Worm (Caenorhabditis elegans) whole organism, L2 larva: ENCODE measurements around the gene F40A3.2.

Source experiments
- C34F6.9 ChIP-seq: fragments of 150-350 bp; optimal IDR thresholded peaks from 2 replicates; lab custom pipeline; 2014; ENCODE audit warnings: missing biosample characterization, missing genetic modification characterization
- F13H6.1 ChIP-seq: sonication (generic microtip); optimal IDR thresholded peaks from 2 replicates; lab custom pipeline; 2016; ENCODE audit warnings: missing genetic modification characterization, missing compliant biosample characterization
- R02D3.7 ChIP-seq: fragments of 150-350 bp; optimal IDR thresholded peaks from 2 replicates; lab custom pipeline; 2014; ENCODE audit warnings: missing biosample characterization, missing genetic modification characterization
- alr-1 ChIP-seq: fragments of 150-350 bp; optimal IDR thresholded peaks from 2 replicates; lab custom pipeline; 2014; ENCODE audit warnings: missing biosample characterization, missing genetic modification characterization
- aly-2 ChIP-seq: fragments of 150-350 bp; optimal IDR thresholded peaks from 2 replicates; lab custom pipeline; 2014; ENCODE audit warnings: missing biosample characterization, missing genetic modification characterization
- ama-1 ChIP-seq: fragments of 150-350 bp; optimal IDR thresholded peaks from 2 replicates; lab custom pipeline; 2018; ENCODE audit warnings: inconsistent platforms
- blmp-1 ChIP-seq: sonication (generic microtip); optimal IDR thresholded peaks from 2 replicates; lab custom pipeline; 2017; ENCODE audit warnings: missing genetic modification characterization, mild to moderate bottlenecking, missing compliant biosample characterization, antibody characterized with exemption, moderate library complexity; ENCODE audit not compliant: insufficient read depth
- ceh-16 ChIP-seq: fragments of 150-350 bp; optimal IDR thresholded peaks from 2 replicates; lab custom pipeline; 2014; ENCODE audit warnings: missing biosample characterization, missing genetic modification characterization
- ceh-82 ChIP-seq: fragments of 150-350 bp; optimal IDR thresholded peaks from 2 replicates; lab custom pipeline; 2014; ENCODE audit warnings: missing biosample characterization, missing genetic modification characterization
- crh-2 ChIP-seq: sonication (generic microtip); optimal IDR thresholded peaks from 2 replicates; lab custom pipeline; 2017; ENCODE audit warnings: missing biosample characterization, missing genetic modification characterization
- egl-27 ChIP-seq: sonication (generic microtip); optimal IDR thresholded peaks from 3 replicates; lab custom pipeline; 2017; ENCODE audit warnings: missing biosample characterization, missing genetic modification reagents, missing genetic modification characterization
- elt-1 ChIP-seq: fragments of 150-350 bp; optimal IDR thresholded peaks from 2 replicates; lab custom pipeline; 2014; ENCODE audit warnings: missing biosample characterization, missing genetic modification characterization
- fos-1 ChIP-seq: fragments of 150-350 bp; optimal IDR thresholded peaks from 2 replicates; lab custom pipeline; 2014; ENCODE audit warnings: missing biosample characterization, missing genetic modification characterization
- lin-11 ChIP-seq: fragments of 150-350 bp; sonication (generic microtip); optimal IDR thresholded peaks from 2 replicates; lab custom pipeline; 2014; ENCODE audit warnings: missing biosample characterization, missing genetic modification characterization, inconsistent platforms, mixed read lengths
- lin-13 ChIP-seq: fragments of 150-350 bp; optimal IDR thresholded peaks from 2 replicates; lab custom pipeline; 2014; ENCODE audit warnings: missing biosample characterization, missing genetic modification reagents, missing genetic modification characterization
- lin-39 ChIP-seq: fragments of 150-350 bp; optimal IDR thresholded peaks from 2 replicates; lab custom pipeline; 2014; ENCODE audit warnings: missing biosample characterization, missing genetic modification reagents, missing genetic modification characterization
- mab-5 ChIP-seq: fragments of 150-350 bp; optimal IDR thresholded peaks from 2 replicates; lab custom pipeline; 2014; ENCODE audit warnings: missing biosample characterization, missing genetic modification characterization
- mbf-1 ChIP-seq: sonication (generic microtip); optimal IDR thresholded peaks from 2 replicates; lab custom pipeline; 2017; ENCODE audit warnings: missing biosample characterization, missing genetic modification characterization
- mdl-1 ChIP-seq, 2 experiments: fragments of 150-350 bp in 1 of 2; sonication (generic microtip) in 1 of 2; optimal IDR thresholded peaks; 2 replicates each; lab custom pipeline; 2017; ENCODE audit warnings: missing biosample characterization in 2 of 2, missing genetic modification characterization in 2 of 2
- nhr-10 ChIP-seq: sonication (generic microtip); optimal IDR thresholded peaks from 2 replicates; lab custom pipeline; 2017; ENCODE audit warnings: missing biosample characterization, missing genetic modification characterization
- nhr-21 ChIP-seq: fragments of 150-350 bp; optimal IDR thresholded peaks from 2 replicates; lab custom pipeline; 2014; ENCODE audit warnings: missing biosample characterization, missing genetic modification characterization
- nhr-23 ChIP-seq: fragments of 150-350 bp; optimal IDR thresholded peaks from 2 replicates; lab custom pipeline; 2014; ENCODE audit warnings: missing biosample characterization, missing genetic modification reagents, missing genetic modification characterization
- nhr-237 ChIP-seq: fragments of 150-350 bp; optimal IDR thresholded peaks from 2 replicates; lab custom pipeline; 2014; ENCODE audit warnings: missing biosample characterization, missing genetic modification characterization
- nhr-25 ChIP-seq: fragments of 150-350 bp; sonication (generic microtip); optimal IDR thresholded peaks from 3 replicates; lab custom pipeline; 2014; ENCODE audit warnings: missing biosample characterization, missing genetic modification characterization
- nhr-77 ChIP-seq: fragments of 150-350 bp; optimal IDR thresholded peaks from 2 replicates; lab custom pipeline; 2014; ENCODE audit warnings: missing biosample characterization, missing genetic modification characterization
- peb-1 ChIP-seq: fragments of 150-350 bp; optimal IDR thresholded peaks from 2 replicates; lab custom pipeline; 2014; ENCODE audit warnings: missing biosample characterization, missing genetic modification characterization
- sem-4 ChIP-seq: fragments of 150-350 bp; optimal IDR thresholded peaks from 2 replicates; lab custom pipeline; 2014; ENCODE audit warnings: missing biosample characterization, missing genetic modification reagents, missing genetic modification characterization
- skn-1 ChIP-seq: sonication (generic microtip); optimal IDR thresholded peaks from 2 replicates; lab custom pipeline; 2017; ENCODE audit warnings: missing biosample characterization, missing genetic modification characterization
- sma-3 ChIP-seq: sonication (generic microtip); optimal IDR thresholded peaks from 2 replicates; lab custom pipeline; 2016; ENCODE audit warnings: missing genetic modification reagents, missing genetic modification characterization, missing compliant biosample characterization
- sma-9 ChIP-seq, 2 experiments: fragments of 150-350 bp in 1 of 2; sonication (generic microtip) in 1 of 2; optimal IDR thresholded peaks; 2 replicates each; lab custom pipeline; 2014 to 2016; ENCODE audit warnings: missing genetic modification characterization in 2 of 2, mild to moderate bottlenecking in 1 of 2, missing biosample characterization in 1 of 2, missing compliant biosample characterization in 1 of 2, missing genetic modification reagents in 1 of 2, moderate library complexity in 1 of 2
- unc-39 ChIP-seq: fragments of 150-350 bp; optimal IDR thresholded peaks from 2 replicates; lab custom pipeline; 2014; ENCODE audit warnings: missing biosample characterization, missing genetic modification characterization
- unc-55 ChIP-seq: fragments of 150-350 bp; sonication (generic microtip); optimal IDR thresholded peaks from 3 replicates; lab custom pipeline; 2014; ENCODE audit warnings: missing biosample characterization, missing genetic modification reagents, missing genetic modification characterization
- ztf-11 ChIP-seq: sonication (generic microtip); optimal IDR thresholded peaks from 2 replicates; lab custom pipeline; 2017; ENCODE audit warnings: missing biosample characterization, missing genetic modification characterization
- ztf-4 ChIP-seq: fragments of 150-350 bp; optimal IDR thresholded peaks from 2 replicates; lab custom pipeline; 2014; ENCODE audit warnings: missing biosample characterization, missing genetic modification characterization

Gene F40A3.2

DNA sequence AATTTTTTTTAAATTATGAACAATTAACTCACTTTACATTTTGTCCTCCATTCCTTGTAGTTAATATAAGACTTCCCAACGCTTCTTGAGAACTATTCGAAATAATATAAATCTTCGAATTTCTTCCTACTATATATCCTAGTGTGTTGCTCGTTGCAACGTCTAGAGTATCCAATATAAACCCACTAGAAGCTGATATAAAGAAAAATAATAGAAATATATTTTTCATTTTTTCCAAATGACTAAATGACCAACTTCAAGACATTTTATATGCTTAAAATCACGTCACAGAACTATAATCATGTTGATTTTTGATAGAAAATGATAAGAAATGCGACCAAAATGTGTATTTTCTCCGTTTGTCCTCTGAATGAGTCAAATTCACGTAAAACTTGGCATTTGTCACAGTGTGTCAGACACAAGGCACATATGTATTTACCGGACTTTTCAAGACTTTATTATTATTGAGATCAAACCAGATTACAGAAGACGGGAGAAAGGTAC, 15.6 kb upstream of the F40A3.2 start, which contains the start of gene C37C3.10:
TSS of gene C37C3.10 (minus strand) at position 51 of the 504 bp plus-strand sequence.
- TF ChIP-seq crh-2 (tag; lab: Kevin White, UChicago), result no peak
- TF ChIP-seq egl-27 (tag; lab: Kevin White, UChicago), result no peak
- peak; percentile 61 for TF ChIP-seq fos-1 (tag; lab: Kevin White, UChicago)

ce11 chrV:7864663-7865062, 14.1 kb upstream of the F40A3.2 start, which contains the start of gene C37C3.11:
C37C3.11 (minus strand) TSS chrV:7864763.
- no peak for TF ChIP-seq elt-1 (tag; lab: Kevin White, UChicago)
- TF ChIP-seq, all 48 proteins: peak for 0

- no peak for TF ChIP-seq nhr-10 (tag; lab: Kevin White, UChicago)
- TF ChIP-seq peb-1 (tag; lab: Kevin White, UChicago), result no peak
- TF ChIP-seq ztf-11, result no peak
Observed at ce11 chrV:7870707-7871106, 8.0 kb upstream of the F40A3.2 start, which contains the start of gene nipi-4. nipi-4 (minus strand) TSS chrV:7870807.

DNA sequence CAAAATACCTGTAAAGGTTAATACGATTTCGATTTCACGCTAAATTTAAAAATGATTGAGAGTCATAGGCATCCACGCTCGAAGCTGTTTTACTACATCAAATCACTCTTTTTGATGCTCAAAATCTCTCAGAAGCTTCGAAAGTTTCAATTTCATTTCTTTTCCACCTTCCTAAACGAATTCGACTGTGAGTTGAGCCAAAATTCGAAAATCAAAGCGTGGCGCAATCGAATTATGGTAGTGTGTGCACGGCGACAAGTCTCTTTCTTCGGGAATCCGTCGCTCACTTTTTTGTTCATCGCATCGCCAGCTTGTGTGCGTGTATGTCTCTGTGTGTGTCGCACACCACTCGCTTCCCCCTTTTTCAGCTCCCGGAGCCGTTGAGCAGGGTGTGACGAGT, 5.8 kb upstream of the F40A3.2 start:
- TF ChIP-seq mab-5 (tag; lab: Kevin White, UChicago) (no peak), sma-9 (GFP tag; optimal IDR thresholded peaks at IDR 0.05; lab: Kevin White, UChicago) (no peak), sma-9 (tag; optimal IDR thresholded peaks at IDR 0.05; lab: Kevin White, UChicago) (no peak), nhr-237 (tag; lab: Kevin White, UChicago) (no peak), ceh-82 (tag; lab: Kevin White, UChicago) (no peak), alr-1 (tag; lab: Kevin White, UChicago) (no peak), lin-11 (no peak), blmp-1 (tag; lab: Kevin White, UChicago) (no peak), ztf-11 (no peak), nhr-77 (tag; lab: Kevin White, UChicago) (no peak), sma-3 (no peak), mdl-1 (tag; optimal IDR thresholded peaks at IDR 0.05; lab: Kevin White, UChicago) (no peak), nhr-23 (no peak), C34F6.9 (tag; lab: Kevin White, UChicago) (no peak), fos-1 (tag; lab: Kevin White, UChicago) (no peak), ama-1 (lab: Kevin White, UChicago) (no peak), lin-13 (no peak)

ce11 chrV:7875456-7875855, 3.3 kb upstream of the F40A3.2 start, which contains the start of gene F40A3.4:
F40A3.4 (plus strand) TSS chrV:7875756.
- no peak for TF ChIP-seq nhr-25
- TF ChIP-seq egl-27 (tag; lab: Kevin White, UChicago), result no peak
- TF ChIP-seq R02D3.7 (tag; lab: Kevin White, UChicago), result no peak
- no peak for TF ChIP-seq lin-13
- TF ChIP-seq crh-2 (tag; lab: Kevin White, UChicago), result no peak
- TF ChIP-seq F13H6.1 (tag; lab: Kevin White, UChicago), result no peak
- TF ChIP-seq mbf-1 (tag; lab: Kevin White, UChicago), result no peak
- no peak for TF ChIP-seq ceh-16
- no peak for TF ChIP-seq nhr-23
- no peak for TF ChIP-seq ztf-4 (tag; lab: Kevin White, UChicago)
- no peak for TF ChIP-seq mab-5 (tag; lab: Kevin White, UChicago)
- TF ChIP-seq unc-39, result no peak
- no peak for TF ChIP-seq sem-4
- TF ChIP-seq blmp-1 (tag; lab: Kevin White, UChicago), result no peak
- TF ChIP-seq lin-39, result no peak
- TF ChIP-seq nhr-21 (tag; lab: Kevin White, UChicago), result no peak
- TF ChIP-seq unc-55, result no peak
- no peak for TF ChIP-seq aly-2
- TF ChIP-seq nhr-10 (tag; lab: Kevin White, UChicago), result no peak
- no peak for TF ChIP-seq skn-1 (tag; lab: Kevin White, UChicago)
